Fruit fly (Drosophila melanogaster) whole organism, pupa: ENCODE data around the gene CG3277.
A peak's percentile ranks its signal among the peaks of the same experiment; 100 is the strongest.

Source experiments
- CG10348 ChIP-seq: fragments of 200-800 bp; sonication (Bioruptor generic); IDR thresholded peaks from 2 replicates; pipeline ENCODE4 v1.3.6; 2022; ENCODE audit warnings: missing biosample characterization, missing genetic modification characterization
- CG12605 ChIP-seq: fragments of 200-800 bp; sonication (Bioruptor generic); IDR thresholded peaks from 2 replicates; pipeline ENCODE4 v1.3.6; 2022; ENCODE audit warnings: missing biosample characterization, missing genetic modification characterization
- CG13204 ChIP-seq: fragments of 200-800 bp; sonication (Bioruptor generic); optimal IDR thresholded peaks from 2 replicates; lab custom pipeline; 2018; ENCODE audit warnings: missing biosample characterization, mild to moderate bottlenecking, missing genetic modification characterization, moderate library complexity
- CG14655 ChIP-seq: fragments of 200-800 bp; sonication (Bioruptor generic); optimal IDR thresholded peaks from 3 replicates; lab custom pipeline; 2017; ENCODE audit warnings: mild to moderate bottlenecking, missing biosample characterization, missing genetic modification reagents, missing genetic modification characterization
- CG15710 ChIP-seq: fragments of 200-800 bp; sonication (Bioruptor generic); optimal IDR thresholded peaks from 2 replicates; lab custom pipeline; 2018; ENCODE audit warnings: missing biosample characterization, mild to moderate bottlenecking, missing genetic modification characterization, moderate library complexity
- CG17806 ChIP-seq: fragments of 200-800 bp; sonication (Bioruptor generic); optimal IDR thresholded peaks from 2 replicates; lab custom pipeline; 2018; ENCODE audit warnings: missing biosample characterization, mild to moderate bottlenecking, missing genetic modification characterization, moderate library complexity
- CG32121 ChIP-seq: fragments of 200-800 bp; sonication (Bioruptor generic); IDR thresholded peaks from 2 replicates; pipeline ENCODE4 v1.3.6; 2022; ENCODE audit warnings: missing biosample characterization, missing genetic modification characterization
- CG34367 ChIP-seq: fragments of 200-800 bp; sonication (Bioruptor generic); optimal IDR thresholded peaks from 2 replicates; lab custom pipeline; 2018; ENCODE audit warnings: missing biosample characterization, mild to moderate bottlenecking, missing genetic modification characterization
- CG4496 ChIP-seq: fragments of 200-800 bp; sonication (Bioruptor generic); IDR thresholded peaks from 3 replicates; pipeline ENCODE4 v1.3.6; 2022; ENCODE audit warnings: missing biosample characterization, missing genetic modification characterization
- CG8159 ChIP-seq: fragments of 200-800 bp; sonication (Bioruptor generic); optimal IDR thresholded peaks from 3 replicates; lab custom pipeline; 2018; ENCODE audit warnings: missing biosample characterization, mild to moderate bottlenecking, missing genetic modification characterization, moderate library complexity
- CG8301 ChIP-seq: fragments of 200-800 bp; sonication (Bioruptor generic); optimal IDR thresholded peaks from 2 replicates; lab custom pipeline; 2018; ENCODE audit warnings: missing biosample characterization, mild to moderate bottlenecking, missing genetic modification characterization
- CG9948 ChIP-seq: fragments of 200-800 bp; sonication (Bioruptor generic); optimal IDR thresholded peaks from 2 replicates; lab custom pipeline; 2018; ENCODE audit warnings: missing biosample characterization, mild to moderate bottlenecking, missing genetic modification characterization, moderate library complexity
- D1 ChIP-seq: fragments of 200-800 bp; sonication (Bioruptor generic); optimal IDR thresholded peaks from 2 replicates; lab custom pipeline; 2018; ENCODE audit warnings: missing biosample characterization, mild to moderate bottlenecking, missing genetic modification characterization, moderate library complexity
- EcR ChIP-seq: fragments of 200-800 bp; sonication (Bioruptor generic); optimal IDR thresholded peaks from 3 replicates; lab custom pipeline; 2019; ENCODE audit warnings: missing biosample characterization, missing genetic modification characterization, mild to moderate bottlenecking, moderate library complexity, missing genetic modification reagents
- Ets98B ChIP-seq: fragments of 200-800 bp; sonication (Bioruptor generic); IDR thresholded peaks from 2 replicates; pipeline ENCODE4 v1.3.6; 2022; ENCODE audit warnings: missing biosample characterization, missing genetic modification characterization
- Pif1A ChIP-seq: fragments of 200-800 bp; sonication (Bioruptor generic); optimal IDR thresholded peaks from 3 replicates; lab custom pipeline; 2016; ENCODE audit warnings: missing biosample characterization, missing genetic modification characterization
- Pif1B ChIP-seq: fragments of 200-800 bp; sonication (Bioruptor generic); optimal IDR thresholded peaks from 3 replicates; lab custom pipeline; 2016; ENCODE audit warnings: missing biosample characterization, missing genetic modification characterization
- Snoo ChIP-seq: fragments of 200-800 bp; sonication (Bioruptor generic); optimal IDR thresholded peaks from 3 replicates; lab custom pipeline; 2017; ENCODE audit warnings: missing biosample characterization, mild to moderate bottlenecking, missing genetic modification characterization, inconsistent platforms
- fd96Ca ChIP-seq: fragments of 200-800 bp; sonication (Bioruptor generic); IDR thresholded peaks from 3 replicates; pipeline ENCODE4 v1.3.6; 2022; ENCODE audit warnings: missing biosample characterization, missing genetic modification characterization
- gl ChIP-seq: fragments of 200-800 bp; sonication (Bioruptor generic); optimal IDR thresholded peaks from 2 replicates; lab custom pipeline; 2018; ENCODE audit warnings: missing biosample characterization, mild to moderate bottlenecking, missing genetic modification characterization
- rn ChIP-seq: fragments of 200-800 bp; sonication (Bioruptor generic); IDR thresholded peaks from 2 replicates; pipeline ENCODE4 v1.3.6; 2022; ENCODE audit warnings: missing biosample characterization, missing genetic modification characterization

CG3277 gene

dm6 chr2L:3299142-3299541 lies 4.8 kb upstream of the CG3277 start:
- TF ChIP-seq CG8159 (tag; lab: Kevin White, UChicago) = no peak
- no peak for TF ChIP-seq rn (GFP tag; lab: Robert Waterston, UW)
- no peak for TF ChIP-seq CG10348 (GFP tag; lab: Robert Waterston, UW)
- TF ChIP-seq CG15710 (tag; lab: Kevin White, UChicago) = no peak
- no peak for TF ChIP-seq fd96Ca (GFP tag; lab: Robert Waterston, UW)
- TF ChIP-seq CG8301 (tag; lab: Kevin White, UChicago) = no peak
- no peak for TF ChIP-seq EcR
- no peak for TF ChIP-seq CG13204 (GFP tag; lab: Kevin White, UChicago)
- no peak for TF ChIP-seq CG14655 (GFP tag; lab: Kevin White, UChicago)
- TF ChIP-seq CG9948 (tag; lab: Kevin White, UChicago) = no peak
- TF ChIP-seq D1 (tag; lab: Kevin White, UChicago) = no peak

dm6 chr2L:3299803-3300202 lies 4.1 kb upstream of the CG3277 start:
- peak; percentile 8 for TF ChIP-seq Pif1B
- no peak for TF ChIP-seq D1 (tag; lab: Kevin White, UChicago)
- peak; percentile 50 for TF ChIP-seq CG15710 (tag; lab: Kevin White, UChicago)
- TF ChIP-seq Pif1A = peak; percentile 17
- no peak for TF ChIP-seq rn (GFP tag; lab: Robert Waterston, UW)
- no peak for TF ChIP-seq CG13204 (GFP tag; lab: Kevin White, UChicago)
- no peak for TF ChIP-seq Snoo (tag; lab: Kevin White, UChicago)
- 0 out of 3 replicates have a peak, but pooled peaks have one; percentile 36 for TF ChIP-seq fd96Ca (GFP tag; lab: Robert Waterston, UW)
- no peak for TF ChIP-seq CG10348 (GFP tag; lab: Robert Waterston, UW)
- TF ChIP-seq CG8159 (tag; lab: Kevin White, UChicago) = peak; percentile 34
- no peak for TF ChIP-seq CG34367 (tag; lab: Kevin White, UChicago)
- peak; percentile 26 for TF ChIP-seq CG8301 (tag; lab: Kevin White, UChicago)
- TF ChIP-seq CG32121 (GFP tag; lab: Robert Waterston, UW) = no peak
- TF ChIP-seq CG17806 (tag; lab: Kevin White, UChicago) = peak; percentile 33
- peak; percentile 14; the same call in 1 of the 2 replicates for TF ChIP-seq Ets98B (GFP tag; lab: Robert Waterston, UW)
- no peak for TF ChIP-seq EcR
- TF ChIP-seq CG14655 (GFP tag; lab: Kevin White, UChicago) = peak; percentile 46
- no peak for TF ChIP-seq CG12605 (GFP tag; lab: Robert Waterston, UW)
- peak; percentile 26 for TF ChIP-seq CG9948 (tag; lab: Kevin White, UChicago)
- TF ChIP-seq CG4496 (GFP tag; lab: Robert Waterston, UW) = no peak
- peak; percentile 40 for TF ChIP-seq gl (tag; lab: Kevin White, UChicago)

- TF ChIP-seq CG14655 (GFP tag; lab: Kevin White, UChicago) (no peak), CG13204 (GFP tag; lab: Kevin White, UChicago) (no peak), CG12605 (GFP tag; lab: Robert Waterston, UW) (no peak), rn (GFP tag; lab: Robert Waterston, UW) (no peak), Snoo (tag; lab: Kevin White, UChicago) (no peak), EcR (no peak), CG15710 (tag; lab: Kevin White, UChicago) (no peak), CG4496 (GFP tag; lab: Robert Waterston, UW) (no peak), Pif1A (no peak), fd96Ca (GFP tag; lab: Robert Waterston, UW) (no peak), D1 (tag; lab: Kevin White, UChicago) (no peak), CG10348 (GFP tag; lab: Robert Waterston, UW) (no peak), CG8159 (tag; lab: Kevin White, UChicago) (no peak), CG9948 (tag; lab: Kevin White, UChicago) (no peak)
- TF ChIP-seq, all 21 proteins: peak for 0
Observed at dm6 chr2L:3301058-3301457, 2.8 kb upstream of the CG3277 start.

dm6 chr2L:3301755-3302499 lies 2.0 kb upstream of the CG3277 start:
- peak; percentile 99 for TF ChIP-seq CG32121 (GFP tag; lab: Robert Waterston, UW)
- peak; percentile 100 for TF ChIP-seq Pif1A
- TF ChIP-seq CG13204 (GFP tag; lab: Kevin White, UChicago) = peak; percentile 99
- TF ChIP-seq CG15710 (tag; lab: Kevin White, UChicago) = peak; percentile 100
- peak; percentile 100 for TF ChIP-seq CG8301 (tag; lab: Kevin White, UChicago)
- TF ChIP-seq CG12605 (GFP tag; lab: Robert Waterston, UW) = peak; percentile 99
- TF ChIP-seq rn (GFP tag; lab: Robert Waterston, UW) = peak; percentile 99
- TF ChIP-seq D1 (tag; lab: Kevin White, UChicago) = peak; percentile 99
- TF ChIP-seq gl (tag; lab: Kevin White, UChicago) = peak; percentile 99
- peak; percentile 100 for TF ChIP-seq CG9948 (tag; lab: Kevin White, UChicago)
- peak; percentile 100 for TF ChIP-seq CG14655 (GFP tag; lab: Kevin White, UChicago)
- TF ChIP-seq CG34367 (tag; lab: Kevin White, UChicago) = peak; percentile 100
- peak; percentile 94 for TF ChIP-seq EcR
- TF ChIP-seq Ets98B (GFP tag; lab: Robert Waterston, UW) = peak; percentile 100
- TF ChIP-seq CG17806 (tag; lab: Kevin White, UChicago) = peak; percentile 100
- TF ChIP-seq Snoo (tag; lab: Kevin White, UChicago) = peak; percentile 100
- peak; percentile 100 for TF ChIP-seq fd96Ca (GFP tag; lab: Robert Waterston, UW)
- TF ChIP-seq CG8159 (tag; lab: Kevin White, UChicago) = peak; percentile 100
- peak; percentile 100 for TF ChIP-seq Pif1B
- peak; percentile 97 for TF ChIP-seq CG10348 (GFP tag; lab: Robert Waterston, UW)
- peak; percentile 100 for TF ChIP-seq CG4496 (GFP tag; lab: Robert Waterston, UW)
